Fruit fly (Drosophila melanogaster): ENCODE data around the gene sofe.

The sofe gene

DNA sequence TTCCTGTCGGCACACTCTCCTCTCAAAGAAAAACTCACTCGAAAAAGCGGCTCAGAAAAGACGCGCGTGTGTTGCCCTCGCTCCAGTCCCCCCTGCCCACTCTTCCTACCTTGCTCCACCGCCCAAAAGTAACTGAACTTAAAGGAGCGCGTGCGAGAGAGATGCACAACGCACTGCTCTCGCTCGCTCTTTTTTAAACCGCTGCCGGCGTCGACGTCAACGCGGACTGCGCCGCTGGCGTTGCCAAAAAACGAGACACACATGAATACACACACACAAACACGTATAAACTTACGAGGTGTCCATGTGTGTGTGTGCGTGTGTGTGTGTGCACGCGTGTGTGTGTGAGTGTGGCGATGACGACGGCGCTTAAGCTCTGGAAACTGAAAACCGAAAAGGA is 40.4 kb downstream of the sofe start (continued):
- TF ChIP-seq CG10267 (tag; optimal IDR thresholded peaks at IDR 0.05), result no peak
- peak; percentile 5 for TF ChIP-seq kni (GFP tag; optimal IDR thresholded peaks at IDR 0.05)
- TF ChIP-seq HHEX (GFP tag; optimal IDR thresholded peaks at IDR 0.05), result no peak
- TF ChIP-seq CG15011 (GFP tag; optimal IDR thresholded peaks at IDR 0.05), result no peak
- TF ChIP-seq vvl (GFP tag; IDR thresholded peaks at IDR 0.05), result no peak
- TF ChIP-seq CG14441 (GFP tag; IDR thresholded peaks at IDR 0.05), result no peak
- no peak for TF ChIP-seq pb (GFP tag; optimal IDR thresholded peaks at IDR 0.05)
- TF ChIP-seq CG18262 (tag; optimal IDR thresholded peaks at IDR 0.05), result no peak
- TF ChIP-seq CG13894 (tag; optimal IDR thresholded peaks at IDR 0.05), result peak; percentile 14
- no peak for TF ChIP-seq B-H2 (GFP tag; optimal IDR thresholded peaks at IDR 0.05)
- TF ChIP-seq zen2 (GFP tag; IDR thresholded peaks at IDR 0.05; ENCODE audit: partially characterized antibody), result no peak
- TF ChIP-seq CG31224 (GFP tag; IDR thresholded peaks at IDR 0.05), result no peak
- no peak for TF ChIP-seq Lim3 (GFP tag; IDR thresholded peaks at IDR 0.05)
- no peak for TF ChIP-seq CG7963 (GFP tag; IDR thresholded peaks at IDR 0.05; ENCODE audit: partially characterized antibody)
- peak; percentile 96 for TF ChIP-seq crol (GFP tag; IDR thresholded peaks at IDR 0.05)
- no peak for TF ChIP-seq Six4 (GFP tag; optimal IDR thresholded peaks at IDR 0.05)
- TF ChIP-seq amos (GFP tag; IDR thresholded peaks at IDR 0.05; ENCODE audit: partially characterized antibody), result peak; percentile 45; the same call in 1 of the 2 replicates
- TF ChIP-seq CG10543 (GFP tag; optimal IDR thresholded peaks at IDR 0.05), result no peak
- no peak for TF ChIP-seq Sin3A (optimal IDR thresholded peaks at IDR 0.05)
- TF ChIP-seq chn (GFP tag; optimal IDR thresholded peaks at IDR 0.05), result peak; percentile 29
- peak; percentile 89 for TF ChIP-seq CG1832 (GFP tag; optimal IDR thresholded peaks at IDR 0.05)
- TF ChIP-seq cato (GFP tag; optimal IDR thresholded peaks at IDR 0.05; ENCODE audit: borderline replicate concordance), result no peak
- no peak for TF ChIP-seq emc (GFP tag; optimal IDR thresholded peaks at IDR 0.05)
- TF ChIP-seq NFAT (GFP tag; IDR thresholded peaks at IDR 0.05), result no peak
- TF ChIP-seq Atf-2 (GFP tag; optimal IDR thresholded peaks at IDR 0.05), result no peak
- no peak for TF ChIP-seq CG17912 (GFP tag; optimal IDR thresholded peaks at IDR 0.05)
- TF ChIP-seq CG6175 (GFP tag; IDR thresholded peaks at IDR 0.05), result no peak
- no peak for TF ChIP-seq CG6272 (GFP tag; IDR thresholded peaks at IDR 0.05)
- no peak for TF ChIP-seq klu (GFP tag; IDR thresholded peaks at IDR 0.05)
- TF ChIP-seq mam (GFP tag; optimal IDR thresholded peaks at IDR 0.05), result no peak
- TF ChIP-seq Bteb2 (GFP tag; optimal IDR thresholded peaks at IDR 0.05), result no peak
- TF ChIP-seq Dp (GFP tag; optimal IDR thresholded peaks at IDR 0.05), result no peak
- no peak for TF ChIP-seq CG33213 (GFP tag; optimal IDR thresholded peaks at IDR 0.05)
- no peak for TF ChIP-seq insv (GFP tag; optimal IDR thresholded peaks at IDR 0.05)
- TF ChIP-seq NK7.1 (GFP tag; optimal IDR thresholded peaks at IDR 0.05), result no peak
- no peak for TF ChIP-seq jing (GFP tag; optimal IDR thresholded peaks at IDR 0.05)
- TF ChIP-seq Deaf1 (tag; optimal IDR thresholded peaks at IDR 0.05), result peak; percentile 62
- no peak for TF ChIP-seq CG13775 (GFP tag; optimal IDR thresholded peaks at IDR 0.05)
- no peak for TF ChIP-seq Hsf (GFP tag; optimal IDR thresholded peaks at IDR 0.05)
- no peak for TF ChIP-seq CG31388 (GFP tag; optimal IDR thresholded peaks at IDR 0.05)
- TF ChIP-seq CG43689 (GFP tag; IDR thresholded peaks at IDR 0.05), result no peak
- TF ChIP-seq CG17612 (GFP tag; IDR thresholded peaks at IDR 0.05), result no peak
- no peak for TF ChIP-seq CG3163 (GFP tag; optimal IDR thresholded peaks at IDR 0.05)
- TF ChIP-seq CG8478 (optimal IDR thresholded peaks at IDR 0.05), result peak; percentile 87
- no peak for TF ChIP-seq CG5245 (GFP tag; optimal IDR thresholded peaks at IDR 0.05)
- no peak for TF ChIP-seq Camta (GFP tag; optimal IDR thresholded peaks at IDR 0.05)
- no peak for TF ChIP-seq CG33557 (GFP tag; optimal IDR thresholded peaks at IDR 0.05)
- TF ChIP-seq Adf1 (GFP tag; IDR thresholded peaks at IDR 0.05), result peak; percentile 99
